Worm (Caenorhabditis elegans) whole organism, L1 larva: ENCODE measurements around the gene gly-8.

Experiments
- C04F5.9 ChIP-seq: sonication (generic microtip); optimal IDR thresholded peaks from 2 replicates; lab custom pipeline; 2016; ENCODE audit warnings: missing genetic modification characterization, missing compliant biosample characterization
- F16B12.6 ChIP-seq: fragments of 150-350 bp; optimal IDR thresholded peaks from 2 replicates; lab custom pipeline; 2014; ENCODE audit warnings: missing biosample characterization, missing genetic modification characterization
- aly-2 ChIP-seq: fragments of 150-350 bp; optimal IDR thresholded peaks from 2 replicates; lab custom pipeline; 2014; ENCODE audit warnings: missing biosample characterization, missing genetic modification characterization
- blmp-1 ChIP-seq: fragments of 150-350 bp; optimal IDR thresholded peaks from 2 replicates; lab custom pipeline; 2014; ENCODE audit warnings: missing biosample characterization, missing genetic modification characterization
- ceh-90 ChIP-seq: sonication (generic microtip); optimal IDR thresholded peaks from 2 replicates; lab custom pipeline; 2016; ENCODE audit warnings: missing genetic modification characterization, missing compliant biosample characterization
- dsc-1 ChIP-seq: sonication (generic microtip); optimal IDR thresholded peaks from 2 replicates; lab custom pipeline; 2016; ENCODE audit warnings: mild to moderate bottlenecking, missing genetic modification characterization, missing compliant biosample characterization
- efl-1 ChIP-seq, 4 experiments: fragments of 150-350 bp; optimal IDR thresholded peaks in 3 of 4; peaks in 1 of 4; 1 replicate in 1 of 4; 2 replicates in 3 of 4; lab custom pipeline; 2014; ENCODE audit warnings: missing biosample characterization in 2 of 4, missing genetic modification characterization in 2 of 4, missing genetic modification reagents in 2 of 4
- elt-3 ChIP-seq, 6 experiments: fragments of 150-350 bp in 1 of 6; sonication (generic microtip); optimal IDR thresholded peaks; 2 replicates each; lab custom pipeline; 2017 to 2018; ENCODE audit warnings: missing biosample characterization in 6 of 6, missing genetic modification characterization in 6 of 6, inconsistent platforms in 1 of 6
- ets-5 ChIP-seq: fragments of 200-800 bp; sonication (Bioruptor generic); IDR thresholded peaks from 2 replicates; pipeline ENCODE4 v1.3.6; 2022; ENCODE audit warnings: missing genetic modification characterization, missing compliant biosample characterization
- fkh-10 ChIP-seq: sonication (generic microtip); optimal IDR thresholded peaks from 2 replicates; lab custom pipeline; 2017; ENCODE audit warnings: missing biosample characterization, missing genetic modification reagents, missing genetic modification characterization
- fkh-4 ChIP-seq: sonication (generic microtip); optimal IDR thresholded peaks from 2 replicates; lab custom pipeline; 2016; ENCODE audit warnings: missing compliant biosample characterization, missing genetic modification characterization, borderline replicate concordance
- fkh-8 ChIP-seq: sonication (generic microtip); optimal IDR thresholded peaks from 2 replicates; lab custom pipeline; 2016; ENCODE audit warnings: mild to moderate bottlenecking, missing genetic modification characterization, missing compliant biosample characterization
- fos-1 ChIP-seq: fragments of 150-350 bp; optimal IDR thresholded peaks from 2 replicates; lab custom pipeline; 2014; ENCODE audit warnings: missing biosample characterization, missing genetic modification characterization
- isw-1 ChIP-seq: fragments of 200-800 bp; sonication (Bioruptor generic); IDR thresholded peaks from 2 replicates; pipeline ENCODE4 v1.3.6; 2022; ENCODE audit warnings: missing genetic modification characterization, missing compliant biosample characterization
- lin-14 ChIP-seq: fragments of 200-800 bp; sonication (Bioruptor generic); optimal IDR thresholded peaks from 2 replicates; lab custom pipeline; 2018; ENCODE audit warnings: mild to moderate bottlenecking, missing genetic modification characterization, moderate library complexity, missing compliant biosample characterization
- lsy-2 ChIP-seq, 2 experiments: fragments of 150-350 bp; optimal IDR thresholded peaks; 2 replicates each; lab custom pipeline; 2014; ENCODE audit warnings: missing biosample characterization in 2 of 2, missing genetic modification characterization in 2 of 2
- mep-1 ChIP-seq: fragments of 150-350 bp; optimal IDR thresholded peaks from 2 replicates; lab custom pipeline; 2014; ENCODE audit warnings: missing biosample characterization, missing genetic modification characterization
- nhr-19 ChIP-seq: fragments of 200-800 bp; sonication (Bioruptor generic); conservative IDR thresholded peaks from 2 replicates; pipeline ENCODE4 v1.3.6; 2022; ENCODE audit warnings: missing genetic modification characterization, missing compliant biosample characterization
- nhr-47 ChIP-seq: sonication (generic microtip); optimal IDR thresholded peaks from 2 replicates; lab custom pipeline; 2016; ENCODE audit warnings: mild to moderate bottlenecking, missing genetic modification characterization, moderate library complexity, missing compliant biosample characterization
- nhr-71 ChIP-seq: sonication (generic microtip); optimal IDR thresholded peaks from 2 replicates; lab custom pipeline; 2016; ENCODE audit warnings: mild to moderate bottlenecking, missing genetic modification characterization, moderate library complexity, missing compliant biosample characterization
- nhr-77 ChIP-seq: fragments of 150-350 bp; optimal IDR thresholded peaks from 2 replicates; lab custom pipeline; 2014; ENCODE audit warnings: missing biosample characterization, missing genetic modification characterization
- nhr-84 ChIP-seq: sonication (generic microtip); optimal IDR thresholded peaks from 2 replicates; lab custom pipeline; 2017; ENCODE audit warnings: missing biosample characterization, missing genetic modification characterization
- nhr-85 ChIP-seq: sonication (generic microtip); peaks from one replicate; lab custom pipeline; 2016; ENCODE audit warnings: missing genetic modification characterization, inconsistent platforms, missing compliant biosample characterization
- pag-3 ChIP-seq: sonication (generic microtip); optimal IDR thresholded peaks from 2 replicates; lab custom pipeline; 2017; ENCODE audit warnings: missing genetic modification characterization, mild to moderate bottlenecking, missing compliant biosample characterization, antibody characterized with exemption, borderline replicate concordance; ENCODE audit not compliant: insufficient read depth
- pax-3 ChIP-seq: fragments of 200-800 bp; sonication (Bioruptor generic); optimal IDR thresholded peaks from 2 replicates; lab custom pipeline; 2018; ENCODE audit warnings: mild to moderate bottlenecking, missing genetic modification characterization, moderate library complexity, missing compliant biosample characterization
- rnt-1 ChIP-seq: sonication (generic microtip); optimal IDR thresholded peaks from 2 replicates; lab custom pipeline; 2016; ENCODE audit warnings: mild to moderate bottlenecking, missing genetic modification characterization, moderate library complexity, missing compliant biosample characterization
- snu-23 ChIP-seq: sonication (generic microtip); optimal IDR thresholded peaks from 2 replicates; lab custom pipeline; 2016; ENCODE audit warnings: missing genetic modification characterization, missing compliant biosample characterization
- sup-37 ChIP-seq: fragments of 200-800 bp; sonication (Bioruptor generic); optimal IDR thresholded peaks from 2 replicates; lab custom pipeline; 2018; ENCODE audit warnings: mild to moderate bottlenecking, missing genetic modification characterization, missing compliant biosample characterization
- unc-30 ChIP-seq: sonication (generic microtip); optimal IDR thresholded peaks from 2 replicates; lab custom pipeline; 2017; ENCODE audit warnings: missing biosample characterization, missing genetic modification characterization
- ztf-11 ChIP-seq, 2 experiments: sonication (generic microtip); optimal IDR thresholded peaks; 2 replicates each; lab custom pipeline; 2016 to 2017; ENCODE audit warnings: missing genetic modification characterization in 2 of 2, missing biosample characterization in 1 of 2, missing compliant biosample characterization in 1 of 2
- ztf-4 ChIP-seq: fragments of 150-350 bp; optimal IDR thresholded peaks from 2 replicates; lab custom pipeline; 2014; ENCODE audit warnings: missing biosample characterization, missing genetic modification characterization

The gly-8 gene

DNA sequence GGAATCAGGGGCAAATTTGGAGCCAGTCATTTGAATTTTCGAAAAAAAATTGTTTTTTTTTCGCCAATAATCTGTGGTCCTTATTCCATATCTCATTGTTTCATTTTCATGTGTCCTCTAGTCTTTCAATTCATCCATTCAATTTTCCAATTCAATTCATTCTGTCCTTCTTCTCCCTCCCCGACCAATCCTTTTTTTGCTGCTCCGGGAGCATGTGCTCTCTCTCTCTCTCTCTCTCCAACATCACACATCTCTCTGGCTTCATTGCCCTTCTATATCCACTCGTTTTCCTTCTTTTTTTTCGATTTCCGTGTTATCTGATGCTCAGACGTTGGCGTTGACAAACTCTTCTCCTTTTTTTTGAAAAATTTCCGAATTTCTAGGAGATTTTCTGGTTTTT is 38.4 kb downstream of the gly-8 start (continued):
- TF ChIP-seq sup-37 (GFP tag; lab: Kevin White, UChicago) (no peak), lin-14 (peak; percentile 79), nhr-85 (tag; lab: Kevin White, UChicago) (no peak), aly-2 (tag; lab: Kevin White, UChicago) (no peak), C04F5.9 (tag; lab: Kevin White, UChicago) (no peak), ets-5 (GFP tag; lab: Robert Waterston, UW) (no peak), nhr-71 (tag; lab: Kevin White, UChicago) (peak; percentile 42), fkh-10 (peak; percentile 51), nhr-19 (GFP tag; lab: Robert Waterston, UW) (no peak), unc-30 (tag; lab: Kevin White, UChicago) (no peak), elt-3 (tag; optimal IDR thresholded peaks at IDR 0.05; lab: Kevin White, UChicago) (no peak), ztf-4 (tag; lab: Kevin White, UChicago) (no peak), efl-1 (optimal IDR thresholded peaks at IDR 0.05; lab: Kevin White, UChicago) (no peak), efl-1 (GFP tag; optimal IDR thresholded peaks at IDR 0.05 in 1 of 2; lab: Kevin White, UChicago) (no peak)
- TF ChIP-seq, all 84 proteins: peak for 11

DNA sequence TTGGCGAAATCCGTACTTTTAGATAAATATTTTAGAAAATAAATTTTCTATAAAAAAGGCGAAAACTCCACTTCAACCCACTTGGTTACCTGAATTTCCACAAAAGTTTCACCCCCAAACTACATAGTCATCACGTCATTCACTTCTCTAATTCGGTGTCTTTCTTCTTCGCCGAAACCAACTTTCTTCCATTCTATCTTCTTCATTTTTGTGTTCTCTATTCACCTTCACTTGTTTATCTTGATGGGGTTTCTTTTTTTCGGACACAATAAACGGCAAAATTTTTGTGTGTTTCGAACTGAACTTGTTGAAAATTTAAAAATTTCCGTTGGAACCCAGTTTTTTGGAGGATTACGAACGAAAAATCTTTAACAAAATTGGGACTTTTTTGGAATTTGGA is 41.8 kb downstream of the gly-8 start:
- TF ChIP-seq snu-23 (GFP tag; lab: Kevin White, UChicago) = peak; percentile 7
- TF ChIP-seq lin-14 = peak; percentile 47
- peak; percentile 97 for TF ChIP-seq blmp-1 (tag; lab: Kevin White, UChicago)
- TF ChIP-seq fos-1 = no peak
- no peak for TF ChIP-seq ztf-11 (tag; optimal IDR thresholded peaks at IDR 0.05; lab: Kevin White, UChicago)
- peak; percentile 4 for TF ChIP-seq mep-1 (tag; lab: Kevin White, UChicago)
- TF ChIP-seq nhr-85 (tag; lab: Kevin White, UChicago) = peak; percentile 47

DNA sequence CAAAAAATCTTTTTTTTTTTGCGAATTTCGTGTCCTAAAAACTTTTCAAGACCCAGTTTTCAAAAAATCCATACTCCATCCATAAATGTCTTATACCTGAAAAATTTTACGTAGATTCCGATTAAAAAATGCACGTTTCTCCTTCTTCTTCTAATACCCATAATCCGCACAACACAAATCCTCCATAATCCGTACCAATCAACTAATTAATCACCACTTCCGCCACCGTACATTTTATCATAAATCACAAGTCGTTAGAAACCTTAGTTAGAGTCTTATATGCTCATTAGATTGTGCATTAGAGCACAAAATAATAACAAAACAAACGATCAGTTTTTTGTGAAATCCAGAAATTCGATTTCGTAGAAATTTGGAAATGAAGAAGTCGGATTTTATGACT is 44.0 kb downstream of the gly-8 start:
- TF ChIP-seq nhr-77 = no peak
- TF ChIP-seq fkh-4 = no peak
- no peak for TF ChIP-seq rnt-1 (tag; lab: Kevin White, UChicago)
- no peak for TF ChIP-seq nhr-84 (tag; lab: Kevin White, UChicago)
- TF ChIP-seq F16B12.6 = no peak
- peak; percentile 45 for TF ChIP-seq pax-3
- TF ChIP-seq nhr-47 (tag; lab: Kevin White, UChicago) = peak; percentile 14
- no peak for TF ChIP-seq C04F5.9 (tag; lab: Kevin White, UChicago)
- no peak for TF ChIP-seq ceh-90
- TF ChIP-seq lsy-2 (tag; optimal IDR thresholded peaks at IDR 0.05; lab: Kevin White, UChicago) = no peak
- TF ChIP-seq isw-1 = no peak
- no peak for TF ChIP-seq fkh-8
- peak; percentile 99 for TF ChIP-seq dsc-1 (tag; lab: Kevin White, UChicago)
- TF ChIP-seq aly-2 (tag; lab: Kevin White, UChicago) = no peak
- TF ChIP-seq pag-3 (tag; lab: Kevin White, UChicago) = no peak
